Worm (Caenorhabditis elegans) whole organism, late embryonic: Measurements from ENCODE around the gene nhr-61.

Experiments
- F13H6.1 ChIP-seq: sonication (generic microtip); optimal IDR thresholded peaks from 2 replicates; lab custom pipeline; 2016; ENCODE audit warnings: missing genetic modification characterization, missing compliant biosample characterization
- K02D7.2 ChIP-seq: sonication (generic microtip); optimal IDR thresholded peaks from 2 replicates; lab custom pipeline; 2017; ENCODE audit warnings: mild to moderate bottlenecking, missing genetic modification characterization, missing compliant biosample characterization
- K09A11.1 ChIP-seq: sonication (generic microtip); optimal IDR thresholded peaks from 2 replicates; lab custom pipeline; 2017; ENCODE audit warnings: antibody characterized with exemption, mild to moderate bottlenecking, missing genetic modification characterization, missing compliant biosample characterization; ENCODE audit not compliant: insufficient read depth
- ama-1 ChIP-seq: fragments of 150-350 bp; optimal IDR thresholded peaks from 2 replicates; lab custom pipeline; 2014
- dmd-4 ChIP-seq: sonication (generic microtip); optimal IDR thresholded peaks from 2 replicates; lab custom pipeline; 2016; ENCODE audit warnings: borderline replicate concordance, missing genetic modification characterization, missing compliant biosample characterization
- elt-2 ChIP-seq: sonication (generic microtip); optimal IDR thresholded peaks from 2 replicates; lab custom pipeline; 2016; ENCODE audit warnings: missing genetic modification reagents, missing genetic modification characterization, missing compliant biosample characterization
- elt-4 ChIP-seq: sonication (generic microtip); optimal IDR thresholded peaks from 2 replicates; lab custom pipeline; 2016; ENCODE audit warnings: missing genetic modification characterization, missing compliant biosample characterization
- hlh-8 ChIP-seq: sonication (generic microtip); optimal IDR thresholded peaks from 2 replicates; lab custom pipeline; 2016; ENCODE audit warnings: missing genotype, missing genetic modification characterization, missing compliant biosample characterization
- syd-9 ChIP-seq: sonication (generic microtip); optimal IDR thresholded peaks from 2 replicates; lab custom pipeline; 2016; ENCODE audit warnings: mild to moderate bottlenecking, missing genetic modification characterization, moderate library complexity, missing compliant biosample characterization

DNA sequence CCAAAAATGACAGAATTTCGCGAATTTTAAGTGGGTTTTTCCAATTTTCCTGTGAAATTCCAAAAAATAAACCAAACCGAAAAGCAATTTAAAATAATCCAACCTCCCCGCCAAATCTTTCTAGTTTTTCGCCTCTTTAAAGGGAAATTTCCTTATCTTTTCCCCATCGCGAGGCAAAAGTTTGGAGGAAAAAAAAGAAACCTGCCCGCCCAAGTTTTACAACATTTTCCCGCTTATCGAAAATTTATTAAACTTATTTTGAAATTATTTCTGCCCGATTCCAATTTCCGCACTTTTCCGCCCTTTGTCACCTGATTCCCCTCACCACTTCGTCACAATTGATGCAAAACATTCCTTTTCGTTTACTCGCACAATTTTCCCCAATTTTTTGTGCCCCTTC is 6.1 kb downstream of the nhr-61 start, which contains the start of gene osta-3:
- TF ChIP-seq K02D7.2 (tag; lab: Kevin White, UChicago) (no peak), elt-2 (tag; lab: Kevin White, UChicago) (no peak), syd-9 (tag; lab: Kevin White, UChicago) (no peak), F13H6.1 (no peak), dmd-4 (tag; lab: Kevin White, UChicago) (no peak), hlh-8 (tag; lab: Kevin White, UChicago) (no peak), elt-4 (tag; lab: Kevin White, UChicago) (no peak), K09A11.1 (tag; lab: Kevin White, UChicago) (no peak), ama-1 (no peak)
